Worm (Caenorhabditis elegans) whole organism, L4 larva: ENCODE results near the gene Y69A2AR.50.

Experiments used
- aly-2 ChIP-seq: sonication (generic microtip); optimal IDR thresholded peaks from 2 replicates; lab custom pipeline; 2018; ENCODE audit warnings: missing biosample characterization, missing genetic modification characterization
- arid-1 ChIP-seq: fragments of 200-800 bp; sonication (Bioruptor generic); conservative IDR thresholded peaks from 2 replicates; pipeline ENCODE4 v1.3.6; 2022; ENCODE audit warnings: missing genetic modification reagents, missing genetic modification characterization, missing compliant biosample characterization
- ceh-32 ChIP-seq: sonication (generic microtip); optimal IDR thresholded peaks from 2 replicates; lab custom pipeline; 2016; ENCODE audit warnings: mild to moderate bottlenecking, missing genetic modification characterization, missing compliant biosample characterization; ENCODE audit not compliant: poor library complexity
- daf-16 ChIP-seq, 3 experiments: sonication (generic microtip); optimal IDR thresholded peaks; 2 replicates each; lab custom pipeline; 2016 to 2017; ENCODE audit warnings: missing genetic modification characterization in 3 of 3, missing genetic modification reagents in 3 of 3, mild to moderate bottlenecking in 2 of 3, missing compliant biosample characterization in 2 of 3, missing biosample characterization in 1 of 3, moderate library complexity in 1 of 3
- egl-27 ChIP-seq: sonication (generic microtip); optimal IDR thresholded peaks from 3 replicates; lab custom pipeline; 2017; ENCODE audit warnings: missing biosample characterization, missing genetic modification reagents, missing genetic modification characterization
- lin-13 ChIP-seq: fragments of 150-350 bp; optimal IDR thresholded peaks from 2 replicates; lab custom pipeline; 2014; ENCODE audit warnings: missing biosample characterization, missing genetic modification reagents, missing genetic modification characterization
- lin-15B ChIP-seq: fragments of 150-350 bp; sonication (generic microtip); optimal IDR thresholded peaks from 3 replicates; lab custom pipeline; 2014; ENCODE audit warnings: missing biosample characterization, missing genetic modification characterization
- mdt-29 ChIP-seq: fragments of 200-800 bp; sonication (Bioruptor generic); IDR thresholded peaks from 2 replicates; pipeline ENCODE4 v1.3.6; 2022; ENCODE audit warnings: missing genetic modification reagents, missing genetic modification characterization, missing compliant biosample characterization
- nhr-237 ChIP-seq: sonication (generic microtip); optimal IDR thresholded peaks from 2 replicates; lab custom pipeline; 2017; ENCODE audit warnings: missing biosample characterization, missing genetic modification characterization
- nhr-76 ChIP-seq: fragments of 150-350 bp; optimal IDR thresholded peaks from 2 replicates; lab custom pipeline; 2014; ENCODE audit warnings: missing biosample characterization, missing genetic modification characterization
- php-3 ChIP-seq: fragments of 200-800 bp; sonication (Bioruptor generic); IDR thresholded peaks from 2 replicates; pipeline ENCODE4 v1.3.6; 2022; ENCODE audit warnings: missing genetic modification reagents, missing genetic modification characterization, missing compliant biosample characterization
- saeg-2 ChIP-seq: fragments of 200-800 bp; sonication (Bioruptor generic); IDR thresholded peaks from 2 replicates; pipeline ENCODE4 v1.3.6; 2022; ENCODE audit warnings: missing genetic modification reagents, missing genetic modification characterization, missing compliant biosample characterization
- snpc-4 ChIP-seq: fragments of 150-350 bp; optimal IDR thresholded peaks from 2 replicates; lab custom pipeline; 2014; ENCODE audit warnings: missing biosample characterization, missing genetic modification characterization
- zag-1 ChIP-seq: fragments of 150-350 bp; optimal IDR thresholded peaks from 2 replicates; lab custom pipeline; 2014; ENCODE audit warnings: missing biosample characterization, missing genetic modification characterization

ce11 chrIV:2610974-2611373 is 48.8 kb downstream of the Y69A2AR.50 start:
- TF ChIP-seq mdt-29 (GFP tag; lab: Robert Waterston, UW) (no peak), php-3 (GFP tag; lab: Robert Waterston, UW) (no peak), lin-13 (GFP tag; lab: Kevin White, UChicago) (no peak), ceh-32 (no peak), aly-2 (tag; lab: Kevin White, UChicago) (no peak), snpc-4 (tag; lab: Kevin White, UChicago) (no peak), lin-15B (tag; lab: Kevin White, UChicago) (no peak), egl-27 (tag; lab: Kevin White, UChicago) (no peak), nhr-237 (tag; lab: Kevin White, UChicago) (no peak), nhr-76 (tag; lab: Kevin White, UChicago) (no peak), arid-1 (GFP tag; lab: Robert Waterston, UW) (no peak), saeg-2 (no peak), zag-1 (tag; lab: Kevin White, UChicago) (no peak), daf-16 (GFP tag; optimal IDR thresholded peaks at IDR 0.05; lab: Kevin White, UChicago) (no peak), daf-16 (tag; optimal IDR thresholded peaks at IDR 0.05; lab: Kevin White, UChicago) (no peak)
